Fruit fly (Drosophila melanogaster): Measurements from ENCODE around the gene CG13362.

The CG13362 gene

DNA sequence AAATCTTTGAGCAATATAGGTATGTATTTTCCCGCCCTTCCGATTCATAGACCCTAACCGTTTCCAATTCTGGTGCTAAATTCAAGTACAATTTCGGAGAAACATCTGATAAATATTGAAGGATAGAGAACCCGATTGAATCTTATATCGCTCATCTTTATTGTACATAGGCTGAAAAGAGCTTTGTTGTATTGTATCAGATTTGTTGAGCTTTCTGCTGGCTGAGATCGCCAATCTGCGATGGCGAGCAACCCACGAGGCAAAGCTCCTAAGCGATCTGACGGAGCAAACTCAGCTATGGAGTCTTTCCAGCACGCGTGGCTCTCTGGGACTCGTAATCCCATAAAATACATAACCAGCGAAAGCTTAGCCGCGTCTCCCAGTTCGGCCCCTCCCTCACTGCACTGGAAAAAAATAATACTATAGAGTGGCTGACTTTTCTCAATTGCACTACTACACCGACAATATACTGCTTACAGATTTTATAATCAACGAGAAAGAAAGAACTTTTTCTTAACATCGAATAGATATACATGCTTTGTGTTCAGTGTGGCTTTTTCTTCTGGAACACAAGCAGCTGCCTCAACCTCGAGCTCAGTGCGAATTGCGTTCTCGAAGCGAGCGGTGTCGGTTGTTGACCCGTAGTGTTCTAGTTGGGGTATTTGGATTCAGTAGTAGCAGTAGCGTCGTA lies 4.7 kb upstream of the CG13362 start (continued):
- TF ChIP-seq CG34406 (GFP tag; optimal IDR thresholded peaks at IDR 0.05): peak; percentile 71
- peak; percentile 52 for TF ChIP-seq fkh (GFP tag; optimal IDR thresholded peaks at IDR 0.05)
- peak; percentile 91 for TF ChIP-seq Hr4 (GFP tag; optimal IDR thresholded peaks at IDR 0.05)
- peak; percentile 79 for TF ChIP-seq dsx (GFP tag; optimal IDR thresholded peaks at IDR 0.05; ENCODE audit: poor library complexity, severe bottlenecking)
- peak; percentile 89 for TF ChIP-seq CG10631 (GFP tag; optimal IDR thresholded peaks at IDR 0.05)
- TF ChIP-seq Sox14 (GFP tag; optimal IDR thresholded peaks at IDR 0.05): peak; percentile 94
- TF ChIP-seq OdsH (GFP tag; optimal IDR thresholded peaks at IDR 0.05): peak; percentile 88
- peak; percentile 95 for TF ChIP-seq eg (GFP tag; IDR thresholded peaks at IDR 0.05)
- peak; percentile 78 for TF ChIP-seq CG3032 (tag; optimal IDR thresholded peaks at IDR 0.05)
- peak; percentile 82 for TF ChIP-seq acj6 (GFP tag; optimal IDR thresholded peaks at IDR 0.05)
- TF ChIP-seq vri (GFP tag; optimal IDR thresholded peaks at IDR 0.05): peak; percentile 96
- TF ChIP-seq CG6276 (GFP tag; optimal IDR thresholded peaks at IDR 0.05): peak; percentile 91
- peak; percentile 84 for TF ChIP-seq CG11762 (GFP tag; optimal IDR thresholded peaks at IDR 0.05; ENCODE audit: insufficient read depth)
- TF ChIP-seq Met (GFP tag; optimal IDR thresholded peaks at IDR 0.05): peak; percentile 88
- peak; percentile 97 for TF ChIP-seq Eip78C (GFP tag)
- peak; percentile 83 for TF ChIP-seq Ets96B (tag; optimal IDR thresholded peaks at IDR 0.05)
- TF ChIP-seq fd59A (GFP tag; optimal IDR thresholded peaks at IDR 0.05): peak; percentile 68
- TF ChIP-seq CG8119 (GFP tag; IDR thresholded peaks at IDR 0.05): peak; percentile 92
- peak; percentile 93 for TF ChIP-seq svp (GFP tag)
- TF ChIP-seq fd85E (GFP tag; optimal IDR thresholded peaks at IDR 0.05): peak; percentile 69
- TF ChIP-seq Smox (GFP tag; optimal IDR thresholded peaks at IDR 0.05): peak; percentile 77
- peak; percentile 85 for TF ChIP-seq Sox102F (GFP tag; optimal IDR thresholded peaks at IDR 0.05)
- TF ChIP-seq salr (GFP tag; optimal IDR thresholded peaks at IDR 0.05): peak; percentile 62 to 65
- TF ChIP-seq net (GFP tag; optimal IDR thresholded peaks at IDR 0.05): peak; percentile 90
- TF ChIP-seq Gug (GFP tag; IDR thresholded peaks at IDR 0.05): peak; percentile 90
- TF ChIP-seq spab (GFP tag; optimal IDR thresholded peaks at IDR 0.05): peak; percentile 71
- TF ChIP-seq CG8632 (GFP tag; optimal IDR thresholded peaks at IDR 0.05): peak; percentile 78
- peak; percentile 79 for TF ChIP-seq CG1621 (tag; optimal IDR thresholded peaks at IDR 0.05)
- TF ChIP-seq Ets21C (GFP tag; optimal IDR thresholded peaks at IDR 0.05): peak; percentile 67
- TF ChIP-seq Eip93F (GFP tag; optimal IDR thresholded peaks at IDR 0.05): no peak

DNA sequence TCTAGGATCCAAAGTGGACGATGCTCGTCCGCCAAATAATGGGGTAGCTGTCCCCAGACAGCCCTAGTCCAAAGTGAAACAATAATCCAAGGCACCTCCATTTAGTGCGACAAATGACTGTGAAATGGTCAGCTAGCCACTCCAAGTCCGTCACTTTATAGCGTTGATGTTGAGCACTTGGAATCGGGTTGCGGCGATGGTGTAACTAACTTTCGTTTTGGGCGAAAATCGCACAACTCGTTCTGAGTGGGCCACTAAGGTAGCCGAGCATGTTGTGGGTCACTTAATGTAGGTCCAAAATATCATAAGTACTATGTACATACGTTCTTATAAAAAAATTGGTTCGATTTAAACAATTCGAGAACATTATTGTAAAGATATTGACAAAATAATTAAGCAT lies 2.5 kb upstream of the CG13362 start, which contains the start of gene CG13361:
Gene CG13361, minus strand, starts transcription at position 101 of the 400 bp plus-strand sequence.
- TF ChIP-seq CG6854 (GFP tag; optimal IDR thresholded peaks at IDR 0.05): no peak

DNA sequence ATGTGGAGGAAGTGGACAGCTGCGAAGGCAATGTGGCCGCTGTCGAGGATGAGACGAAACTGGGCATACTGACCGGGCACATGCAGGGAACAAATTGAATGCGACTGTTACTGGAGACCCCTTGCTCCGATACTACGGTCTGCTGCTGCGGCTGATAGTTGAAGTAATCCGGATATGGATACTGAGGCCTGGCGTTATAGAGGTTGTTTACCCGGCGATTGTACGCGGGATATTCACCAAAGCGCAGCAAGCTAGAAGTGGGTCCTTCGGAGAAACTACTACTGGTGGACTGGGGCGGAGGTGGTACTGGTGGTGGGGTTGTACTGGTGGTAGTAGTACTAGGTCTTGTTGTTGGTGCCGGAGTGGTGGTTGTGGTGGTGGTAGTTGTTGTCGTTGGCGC lies 1.1 kb downstream of the CG13362 start, which contains the start of gene CG5254:
Gene CG5254, plus strand, starts transcription at position 301 of the 400 bp plus-strand sequence.
- TF ChIP-seq dac (GFP tag; optimal IDR thresholded peaks at IDR 0.05) (no peak), Sox102F (GFP tag; optimal IDR thresholded peaks at IDR 0.05) (no peak), pdm3 (GFP tag; optimal IDR thresholded peaks at IDR 0.05) (no peak), Smox (GFP tag; optimal IDR thresholded peaks at IDR 0.05) (no peak), CG6792 (GFP tag; optimal IDR thresholded peaks at IDR 0.05) (no peak), spab (GFP tag; optimal IDR thresholded peaks at IDR 0.05) (no peak), Met (GFP tag; optimal IDR thresholded peaks at IDR 0.05) (no peak), CG9139 (GFP tag; optimal IDR thresholded peaks at IDR 0.05) (no peak), Eip93F (GFP tag; optimal IDR thresholded peaks at IDR 0.05) (no peak), CG31627 (GFP tag; optimal IDR thresholded peaks at IDR 0.05) (no peak), Ets21C (GFP tag; optimal IDR thresholded peaks at IDR 0.05) (no peak), Gug (GFP tag; IDR thresholded peaks at IDR 0.05) (no peak), eg (GFP tag; IDR thresholded peaks at IDR 0.05) (no peak), CG6854 (GFP tag; optimal IDR thresholded peaks at IDR 0.05) (no peak)
